Worm (Caenorhabditis elegans) whole organism, late embryonic: ENCODE data around the gene ZK666.8.

ENCODE experiments used
- Y22D7AL.16 ChIP-seq: sonication (generic microtip); optimal IDR thresholded peaks from 2 replicates; lab custom pipeline; 2016; ENCODE audit warnings: missing genetic modification characterization, missing compliant biosample characterization
- ceh-34 ChIP-seq: sonication (generic microtip); optimal IDR thresholded peaks from 2 replicates; lab custom pipeline; 2016; ENCODE audit warnings: mild to moderate bottlenecking, missing genetic modification characterization, missing compliant biosample characterization
- ceh-48 ChIP-seq: sonication (generic microtip); optimal IDR thresholded peaks from 2 replicates; lab custom pipeline; 2016; ENCODE audit warnings: missing genetic modification characterization, inconsistent platforms, missing compliant biosample characterization
- dmd-4 ChIP-seq: sonication (generic microtip); optimal IDR thresholded peaks from 2 replicates; lab custom pipeline; 2016; ENCODE audit warnings: borderline replicate concordance, missing genetic modification characterization, missing compliant biosample characterization
- ets-4 ChIP-seq: sonication (generic microtip); optimal IDR thresholded peaks from 2 replicates; lab custom pipeline; 2016; ENCODE audit warnings: missing genetic modification characterization, missing compliant biosample characterization
- fkh-6 ChIP-seq: sonication (generic microtip); optimal IDR thresholded peaks from 2 replicates; lab custom pipeline; 2016; ENCODE audit warnings: missing genetic modification characterization, missing compliant biosample characterization
- gmeb-2 ChIP-seq: sonication (generic microtip); optimal IDR thresholded peaks from 2 replicates; lab custom pipeline; 2016; ENCODE audit warnings: missing genetic modification characterization, inconsistent platforms, missing compliant biosample characterization
- hlh-30 ChIP-seq: sonication (generic microtip); optimal IDR thresholded peaks from 2 replicates; lab custom pipeline; 2017; ENCODE audit warnings: antibody characterized with exemption, missing genetic modification characterization, missing compliant biosample characterization; ENCODE audit not compliant: insufficient read depth
- pha-2 ChIP-seq: sonication (generic microtip); optimal IDR thresholded peaks from 2 replicates; lab custom pipeline; 2017; ENCODE audit warnings: mild to moderate bottlenecking, missing genetic modification characterization, missing compliant biosample characterization
- sdc-2 ChIP-seq: sonication (generic microtip); optimal IDR thresholded peaks from 2 replicates; lab custom pipeline; 2016; ENCODE audit warnings: missing genotype, missing genetic modification characterization, missing compliant biosample characterization
- tbx-2 ChIP-seq: sonication (generic microtip); optimal IDR thresholded peaks from 2 replicates; lab custom pipeline; 2016; ENCODE audit warnings: missing genetic modification characterization, missing compliant biosample characterization
- ttx-3 ChIP-seq: sonication (generic microtip); optimal IDR thresholded peaks from 2 replicates; lab custom pipeline; 2016; ENCODE audit warnings: missing genetic modification reagents, missing genetic modification characterization, missing compliant biosample characterization

DNA sequence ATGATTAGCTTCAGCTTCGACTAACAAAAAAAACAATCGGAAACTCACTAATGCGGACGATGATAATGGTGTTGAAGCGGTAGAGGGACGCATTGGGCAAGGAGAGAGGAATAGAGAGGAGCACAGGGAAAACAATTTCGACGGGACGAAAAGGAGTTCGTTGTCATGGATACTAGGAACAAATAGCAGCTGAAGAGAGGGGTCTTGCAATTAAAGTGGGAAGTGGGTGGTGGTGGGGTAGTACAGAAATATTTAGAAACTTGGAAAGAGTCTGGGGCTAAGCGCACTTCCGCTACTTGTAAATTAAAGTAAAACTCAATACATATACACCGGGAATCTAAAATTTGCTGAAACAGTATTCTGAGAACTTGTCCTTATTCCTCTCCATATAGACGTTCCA, 16.8 kb upstream of the ZK666.8 start, which contains the start of gene F59B10.2:
- TF ChIP-seq ceh-34, result no peak
- TF ChIP-seq sdc-2 (tag; lab: Kevin White, UChicago), result no peak
- no peak for TF ChIP-seq pha-2 (tag; lab: Kevin White, UChicago)
- TF ChIP-seq ceh-48, result no peak
- no peak for TF ChIP-seq ets-4 (tag; lab: Kevin White, UChicago)
- no peak for TF ChIP-seq fkh-6 (tag; lab: Kevin White, UChicago)
- TF ChIP-seq hlh-30 (tag; lab: Kevin White, UChicago), result no peak
- TF ChIP-seq Y22D7AL.16, result no peak
- no peak for TF ChIP-seq gmeb-2 (tag; lab: Kevin White, UChicago)
- TF ChIP-seq ttx-3, result no peak
- no peak for TF ChIP-seq dmd-4
- TF ChIP-seq tbx-2, result no peak
